Worm (Caenorhabditis elegans): Measurements from ENCODE around the gene F59F5.5.

F59F5.5 gene

DNA sequence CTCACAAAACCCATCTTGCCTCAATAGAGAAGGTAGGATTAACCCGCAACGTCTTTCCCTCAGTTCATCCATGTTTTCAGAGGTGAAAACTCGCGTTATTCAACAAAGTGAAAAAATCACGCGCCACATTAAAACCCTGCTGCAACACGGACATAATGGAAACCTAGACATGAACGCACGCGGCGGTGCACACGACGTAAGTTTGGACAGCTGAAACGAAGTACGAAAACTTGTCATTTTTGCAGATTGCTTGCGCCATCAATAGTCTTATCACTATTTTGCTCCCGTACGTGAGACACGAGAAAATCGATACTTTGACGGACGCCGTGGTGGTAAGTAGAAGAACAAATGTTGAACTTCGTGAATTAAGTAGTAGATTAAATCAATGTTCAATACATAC lies 18.4 kb upstream of the F59F5.5 start:
- no peak for TF ChIP-seq nhr-237 (tag; optimal IDR thresholded peaks at IDR 0.05)

DNA sequence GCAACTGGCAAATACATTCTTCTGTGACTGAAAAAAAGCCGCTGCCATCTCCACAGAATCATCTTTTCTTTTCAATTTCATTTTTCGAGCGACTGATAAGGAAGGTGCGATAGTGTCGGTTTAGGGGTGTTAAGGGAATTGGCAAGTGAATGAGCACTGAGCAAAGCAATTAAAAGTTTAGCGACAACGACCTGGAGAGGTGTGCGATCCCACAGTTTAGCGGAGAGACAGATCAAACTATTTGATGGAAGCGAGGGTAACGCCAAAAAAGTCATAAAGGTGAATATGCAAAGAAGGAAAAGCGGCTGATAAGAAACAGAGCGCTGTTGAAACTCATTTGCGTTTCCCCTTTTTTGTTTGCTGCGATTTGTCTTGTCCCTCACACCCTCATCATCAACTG lies 16.8 kb upstream of the F59F5.5 start, which contains the start of the genes F14F3.5 and slcf-1:
Gene F14F3.5 (minus strand): TSS at position 234 of the 400 bp plus-strand sequence.
Gene slcf-1 (plus strand): TSS at position 302 of the 400 bp plus-strand sequence.
- TF ChIP-seq cnd-1 (tag; optimal IDR thresholded peaks at IDR 0.05) = no peak
- no peak for TF ChIP-seq blmp-1 (tag; optimal IDR thresholded peaks at IDR 0.05)
- TF ChIP-seq zip-8 (tag; optimal IDR thresholded peaks at IDR 0.05) = no peak
- TF ChIP-seq nhr-76 (tag; optimal IDR thresholded peaks at IDR 0.05) = no peak
- no peak for TF ChIP-seq tbx-8 (GFP tag; optimal IDR thresholded peaks at IDR 0.05)
- no peak for TF ChIP-seq bed-3 (GFP tag; optimal IDR thresholded peaks at IDR 0.05)
- TF ChIP-seq ces-1 (GFP tag; optimal IDR thresholded peaks at IDR 0.05) = no peak
- no peak for TF ChIP-seq nhr-28 (tag; optimal IDR thresholded peaks at IDR 0.05)
- no peak for TF ChIP-seq nhr-2 (tag; optimal IDR thresholded peaks at IDR 0.05)
- no peak for TF ChIP-seq unc-62 (GFP tag; optimal IDR thresholded peaks at IDR 0.05)
- no peak for TF ChIP-seq elt-3 (tag; optimal IDR thresholded peaks at IDR 0.05)
- TF ChIP-seq ceh-83 (GFP tag; optimal IDR thresholded peaks at IDR 0.05) = no peak
- TF ChIP-seq ham-2 (GFP tag; optimal IDR thresholded peaks at IDR 0.05) = no peak

- no peak for TF ChIP-seq mep-1 (tag; optimal IDR thresholded peaks at IDR 0.05)
- no peak for TF ChIP-seq lin-13 (tag; optimal IDR thresholded peaks at IDR 0.05)
- no peak for TF ChIP-seq ztf-11 (tag; optimal IDR thresholded peaks at IDR 0.05)
- no peak for TF ChIP-seq lin-32 (GFP tag; optimal IDR thresholded peaks at IDR 0.05)
- TF ChIP-seq snpc-4 (tag; optimal IDR thresholded peaks at IDR 0.05) = no peak
- no peak for TF ChIP-seq flh-1 (GFP tag; optimal IDR thresholded peaks at IDR 0.05)
- no peak for TF ChIP-seq bed-3 (GFP tag; optimal IDR thresholded peaks at IDR 0.05)
- TF ChIP-seq elt-1 (tag; optimal IDR thresholded peaks at IDR 0.05; ENCODE audit: borderline replicate concordance, insufficient read depth) = no peak
Measured at ce11 chrX:10532180-10532833, 13.5 kb upstream of the F59F5.5 start.

- no peak for TF ChIP-seq elt-1 (tag; optimal IDR thresholded peaks at IDR 0.05; ENCODE audit: borderline replicate concordance, insufficient read depth)
- TF ChIP-seq sem-2 (GFP tag; optimal IDR thresholded peaks at IDR 0.05) = no peak
- no peak for TF ChIP-seq unc-120 (tag; optimal IDR thresholded peaks at IDR 0.05; ENCODE audit: poor library complexity, severe bottlenecking)
- no peak for TF ChIP-seq tbx-8 (GFP tag; optimal IDR thresholded peaks at IDR 0.05)
Measured at ce11 chrX:10533447-10533846, 12.4 kb upstream of the F59F5.5 start, which contains the start of gene glo-3. glo-3 (plus strand) TSS chrX:10533699.

ce11 chrX:10534625-10535244 lies 11.1 kb upstream of the F59F5.5 start:
- TF ChIP-seq nhr-28 (tag; optimal IDR thresholded peaks at IDR 0.05) (no peak), flh-1 (GFP tag; optimal IDR thresholded peaks at IDR 0.05) (no peak), blmp-1 (tag; optimal IDR thresholded peaks at IDR 0.05) (no peak), mls-2 (tag; optimal IDR thresholded peaks at IDR 0.05) (no peak), unc-120 (tag; optimal IDR thresholded peaks at IDR 0.05; ENCODE audit: poor library complexity, severe bottlenecking) (no peak), mep-1 (tag; optimal IDR thresholded peaks at IDR 0.05) (no peak), lin-13 (tag; optimal IDR thresholded peaks at IDR 0.05) (no peak), lsy-2 (tag; optimal IDR thresholded peaks at IDR 0.05) (no peak), drap-1 (GFP tag; optimal IDR thresholded peaks at IDR 0.05) (no peak), ces-1 (GFP tag; optimal IDR thresholded peaks at IDR 0.05) (no peak), nhr-237 (tag; optimal IDR thresholded peaks at IDR 0.05) (no peak), mab-5 (tag; optimal IDR thresholded peaks at IDR 0.05) (no peak), sptf-1 (tag; optimal IDR thresholded peaks at IDR 0.05) (no peak), cnd-1 (tag; optimal IDR thresholded peaks at IDR 0.05) (no peak), hlh-1 (tag; optimal IDR thresholded peaks at IDR 0.05) (no peak)

DNA sequence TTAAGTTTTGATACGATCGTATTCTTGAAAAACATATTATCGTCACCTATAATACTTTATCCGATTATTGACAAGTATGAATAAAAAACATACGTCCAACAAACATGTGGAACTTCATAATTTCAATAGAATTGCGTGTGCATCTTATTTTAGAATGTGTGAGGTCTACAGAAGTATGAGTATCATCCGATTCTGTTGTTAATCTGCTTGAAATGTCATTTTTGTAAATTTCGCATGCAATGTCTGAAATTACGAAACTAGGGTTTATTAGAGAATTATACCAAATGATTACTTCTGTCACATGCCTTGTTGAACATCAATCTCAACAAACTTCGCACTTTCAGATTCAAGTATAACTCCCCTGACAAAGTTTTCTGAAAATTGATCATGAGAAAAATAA lies 4.0 kb upstream of the F59F5.5 start:
- TF ChIP-seq mls-2 (tag; optimal IDR thresholded peaks at IDR 0.05) = no peak
- no peak for TF ChIP-seq nhr-76 (tag; optimal IDR thresholded peaks at IDR 0.05)
- TF ChIP-seq unc-39 (tag; optimal IDR thresholded peaks at IDR 0.05) = no peak
- TF ChIP-seq unc-62 (GFP tag; optimal IDR thresholded peaks at IDR 0.05) = no peak
- no peak for TF ChIP-seq ztf-11 (tag; optimal IDR thresholded peaks at IDR 0.05)
- no peak for TF ChIP-seq snpc-4 (tag; optimal IDR thresholded peaks at IDR 0.05)
- no peak for TF ChIP-seq nhr-237 (tag; optimal IDR thresholded peaks at IDR 0.05)
- TF ChIP-seq M03D4.4 (tag; optimal IDR thresholded peaks at IDR 0.05) = no peak
- TF ChIP-seq hlh-1 (tag; optimal IDR thresholded peaks at IDR 0.05) = no peak
- no peak for TF ChIP-seq cnd-1 (tag; optimal IDR thresholded peaks at IDR 0.05)
- no peak for TF ChIP-seq lsy-2 (tag; optimal IDR thresholded peaks at IDR 0.05)
- no peak for TF ChIP-seq zip-8 (tag; optimal IDR thresholded peaks at IDR 0.05)
- TF ChIP-seq drap-1 (GFP tag; optimal IDR thresholded peaks at IDR 0.05) = no peak
- TF ChIP-seq lin-32 (GFP tag; optimal IDR thresholded peaks at IDR 0.05) = no peak
- TF ChIP-seq nhr-2 (tag; optimal IDR thresholded peaks at IDR 0.05) = no peak
- TF ChIP-seq ham-2 (GFP tag; optimal IDR thresholded peaks at IDR 0.05) = no peak
